Worm (Caenorhabditis elegans) whole organism, L4/young adult: ENCODE measurements around the gene twk-9.

Source experiments
- W03F9.2 ChIP-seq: fragments of 150-350 bp; optimal IDR thresholded peaks from 2 replicates; lab custom pipeline; 2014; ENCODE audit warnings: missing biosample characterization, missing genetic modification characterization
- dao-5 ChIP-seq: sonication (generic microtip); optimal IDR thresholded peaks from 2 replicates; lab custom pipeline; 2016; ENCODE audit warnings: missing genotype, missing genetic modification characterization, moderate library complexity, missing compliant biosample characterization
- him-1 ChIP-seq: sonication (generic microtip); optimal IDR thresholded peaks from 2 replicates; lab custom pipeline; 2016; ENCODE audit warnings: missing genotype, missing genetic modification reagents, missing genetic modification characterization, missing compliant biosample characterization

- no peak for TF ChIP-seq him-1 (tag; lab: Kevin White, UChicago)
- TF ChIP-seq dao-5: no peak
- no peak for TF ChIP-seq W03F9.2 (tag; lab: Kevin White, UChicago)
Observed at ce11 chrIV:9682514-9682913, 10.5 kb upstream of the twk-9 start, which contains the start of gene ins-7.
